Fruit fly (Drosophila melanogaster) whole organism, prepupa: ENCODE measurements around the gene yellow-f2.
A peak's percentile ranks its signal among the peaks of the same experiment; 100 is the strongest.

ENCODE experiments used
- CG11762 ChIP-seq: fragments of 200-800 bp; sonication (Bioruptor generic); optimal IDR thresholded peaks from 3 replicates; lab custom pipeline; 2016; ENCODE audit warnings: missing biosample characterization, missing genetic modification characterization; ENCODE audit not compliant: insufficient read depth
- CG11902 ChIP-seq: fragments of 200-800 bp; sonication (Bioruptor generic); optimal IDR thresholded peaks from 3 replicates; lab custom pipeline; 2016; ENCODE audit warnings: missing biosample characterization, missing genetic modification characterization
- CG15336 ChIP-seq: fragments of 200-800 bp; sonication (Bioruptor generic); IDR thresholded peaks from 2 replicates; pipeline ENCODE4 v1.3.6; 2022; ENCODE audit warnings: missing biosample characterization, missing genetic modification characterization
- CG1621 ChIP-seq: fragments of 200-800 bp; sonication (Bioruptor generic); optimal IDR thresholded peaks from 3 replicates; lab custom pipeline; 2018; ENCODE audit warnings: missing biosample characterization, mild to moderate bottlenecking, missing genetic modification characterization
- CG16779 ChIP-seq: fragments of 200-800 bp; sonication (Bioruptor generic); optimal IDR thresholded peaks from 3 replicates; lab custom pipeline; 2017; ENCODE audit warnings: missing biosample characterization, mild to moderate bottlenecking, missing genetic modification characterization
- CG3032 ChIP-seq: fragments of 200-800 bp; optimal IDR thresholded peaks from 2 replicates; lab custom pipeline; 2019; ENCODE audit warnings: missing biosample characterization, mild to moderate bottlenecking, missing genetic modification characterization, moderate library complexity
- CG31627 ChIP-seq: fragments of 200-800 bp; sonication (Bioruptor generic); optimal IDR thresholded peaks from 3 replicates; lab custom pipeline; 2016; ENCODE audit warnings: missing biosample characterization, missing genetic modification characterization
- CG34406 ChIP-seq: fragments of 200-800 bp; sonication (Bioruptor generic); optimal IDR thresholded peaks from 3 replicates; lab custom pipeline; 2016; ENCODE audit warnings: missing biosample characterization, missing genetic modification characterization
- CG3919 ChIP-seq: fragments of 200-800 bp; sonication (Bioruptor generic); optimal IDR thresholded peaks from 3 replicates; lab custom pipeline; 2016; ENCODE audit warnings: missing biosample characterization, missing genetic modification characterization
- CG6163 ChIP-seq: fragments of 200-800 bp; sonication (Bioruptor generic); IDR thresholded peaks from 3 replicates; pipeline ENCODE4 v1.3.6; 2022; ENCODE audit warnings: missing biosample characterization, missing genetic modification characterization
- CG6276 ChIP-seq: fragments of 200-800 bp; sonication (Bioruptor generic); optimal IDR thresholded peaks from 2 replicates; lab custom pipeline; 2017; ENCODE audit warnings: missing biosample characterization, mild to moderate bottlenecking, missing genetic modification characterization
- CG6808 ChIP-seq: fragments of 200-800 bp; sonication (Bioruptor generic); optimal IDR thresholded peaks from 3 replicates; lab custom pipeline; 2017; ENCODE audit warnings: missing biosample characterization, missing genetic modification characterization, mild to moderate bottlenecking, moderate library complexity, missing genetic modification reagents
- CG6854 ChIP-seq: fragments of 200-800 bp; sonication (Bioruptor generic); optimal IDR thresholded peaks from 2 replicates; lab custom pipeline; 2017; ENCODE audit warnings: missing biosample characterization, mild to moderate bottlenecking, missing genetic modification characterization
- CG8119 ChIP-seq: fragments of 200-800 bp; sonication (Bioruptor generic); IDR thresholded peaks from 3 replicates; pipeline ENCODE4 v1.3.6; 2022; ENCODE audit warnings: missing biosample characterization, missing genetic modification characterization
- CG8319 ChIP-seq: fragments of 200-800 bp; sonication (Bioruptor generic); optimal IDR thresholded peaks from 3 replicates; lab custom pipeline; 2016; ENCODE audit warnings: missing biosample characterization, missing genetic modification characterization
- CG8632 ChIP-seq: fragments of 200-800 bp; sonication (Bioruptor generic); optimal IDR thresholded peaks from 3 replicates; lab custom pipeline; 2016; ENCODE audit warnings: missing biosample characterization, missing genetic modification characterization
- CG9139 ChIP-seq: fragments of 200-800 bp; sonication (Bioruptor generic); optimal IDR thresholded peaks from 3 replicates; lab custom pipeline; 2017; ENCODE audit warnings: missing biosample characterization, mild to moderate bottlenecking, missing genetic modification characterization
- Eip75B ChIP-seq: fragments of 200-800 bp; sonication (Bioruptor generic); optimal IDR thresholded peaks from 3 replicates; lab custom pipeline; 2016; ENCODE audit warnings: missing biosample characterization, missing genetic modification characterization
- Gug ChIP-seq: fragments of 200-800 bp; sonication (Bioruptor generic); IDR thresholded peaks from 2 replicates; pipeline ENCODE4 v1.3.6; 2022; ENCODE audit warnings: missing biosample characterization, missing genetic modification characterization
- Hr38 ChIP-seq: sonication (Bioruptor generic); optimal IDR thresholded peaks from 2 replicates; lab custom pipeline; 2016; ENCODE audit warnings: missing biosample characterization, missing genetic modification characterization
- Hr39 ChIP-seq: fragments of 200-800 bp; sonication (Bioruptor generic); optimal IDR thresholded peaks from 2 replicates; lab custom pipeline; 2016; ENCODE audit warnings: missing biosample characterization, missing genetic modification characterization
- Hr4 ChIP-seq: fragments of 200-800 bp; sonication (Bioruptor generic); optimal IDR thresholded peaks from 3 replicates; lab custom pipeline; 2016; ENCODE audit warnings: missing biosample characterization, missing genetic modification characterization
- Lpt ChIP-seq: fragments of 200-800 bp; sonication (Bioruptor generic); optimal IDR thresholded peaks from 3 replicates; lab custom pipeline; 2016; ENCODE audit warnings: missing biosample characterization, missing genetic modification characterization
- Met ChIP-seq: fragments of 200-800 bp; sonication (Bioruptor generic); optimal IDR thresholded peaks from 3 replicates; lab custom pipeline; 2016; ENCODE audit warnings: missing biosample characterization, missing genetic modification characterization
- OdsH ChIP-seq: fragments of 200-800 bp; sonication (Bioruptor generic); optimal IDR thresholded peaks from 3 replicates; lab custom pipeline; 2016; ENCODE audit warnings: missing biosample characterization, missing genetic modification characterization
- Sox102F ChIP-seq: fragments of 200-800 bp; sonication (Bioruptor generic); optimal IDR thresholded peaks from 2 replicates; lab custom pipeline; 2016; ENCODE audit warnings: missing biosample characterization, mild to moderate bottlenecking, missing genetic modification characterization
- Sox15 ChIP-seq: fragments of 200-800 bp; sonication (Bioruptor generic); optimal IDR thresholded peaks from 3 replicates; lab custom pipeline; 2016; ENCODE audit warnings: missing biosample characterization, missing genetic modification characterization
- acj6 ChIP-seq: fragments of 200-800 bp; sonication (Bioruptor generic); optimal IDR thresholded peaks from 3 replicates; lab custom pipeline; 2016; ENCODE audit warnings: missing biosample characterization, missing genetic modification characterization
- cyc ChIP-seq: fragments of 200-800 bp; sonication (Bioruptor generic); optimal IDR thresholded peaks from 3 replicates; lab custom pipeline; 2016; ENCODE audit warnings: missing biosample characterization, missing genetic modification characterization
- dac ChIP-seq: fragments of 200-800 bp; sonication (Bioruptor generic); optimal IDR thresholded peaks from 2 replicates; lab custom pipeline; 2017; ENCODE audit warnings: missing biosample characterization, mild to moderate bottlenecking, missing genetic modification characterization
- dsx ChIP-seq: fragments of 200-800 bp; optimal IDR thresholded peaks from 3 replicates; lab custom pipeline; 2019; ENCODE audit warnings: missing biosample characterization, mild to moderate bottlenecking, missing genetic modification characterization, moderate library complexity; ENCODE audit not compliant: poor library complexity, severe bottlenecking
- eg ChIP-seq: fragments of 200-800 bp; sonication (Bioruptor generic); IDR thresholded peaks from 3 replicates; pipeline ENCODE4 v1.3.6; 2022; ENCODE audit warnings: missing biosample characterization, missing genetic modification characterization
- esn ChIP-seq: fragments of 200-800 bp; sonication (Bioruptor generic); optimal IDR thresholded peaks from 2 replicates; lab custom pipeline; 2016; ENCODE audit warnings: missing biosample characterization, mild to moderate bottlenecking, missing genetic modification characterization, moderate library complexity
- fd85E ChIP-seq: fragments of 200-800 bp; sonication (Bioruptor generic); optimal IDR thresholded peaks from 3 replicates; lab custom pipeline; 2016; ENCODE audit warnings: missing biosample characterization, missing genetic modification characterization
- fkh ChIP-seq: fragments of 200-800 bp; sonication (Bioruptor generic); optimal IDR thresholded peaks from 3 replicates; lab custom pipeline; 2017; ENCODE audit warnings: missing biosample characterization, mild to moderate bottlenecking, missing genetic modification characterization, moderate library complexity
- lz ChIP-seq: fragments of 200-800 bp; sonication (Bioruptor generic); optimal IDR thresholded peaks from 3 replicates; lab custom pipeline; 2016; ENCODE audit warnings: missing biosample characterization, missing genetic modification characterization
- net ChIP-seq: fragments of 200-800 bp; sonication (Bioruptor generic); optimal IDR thresholded peaks from 3 replicates; lab custom pipeline; 2016; ENCODE audit warnings: missing biosample characterization, missing genetic modification characterization
- pdm3 ChIP-seq: fragments of 200-800 bp; sonication (Bioruptor generic); optimal IDR thresholded peaks from 3 replicates; lab custom pipeline; 2016; ENCODE audit warnings: missing biosample characterization, missing genetic modification characterization
- salr ChIP-seq, 2 experiments: fragments of 200-800 bp; sonication (Bioruptor generic); optimal IDR thresholded peaks; 3 replicates each; lab custom pipeline; 2016 to 2018; ENCODE audit warnings: missing biosample characterization in 2 of 2, missing genetic modification characterization in 2 of 2, mild to moderate bottlenecking in 1 of 2
- spab ChIP-seq: fragments of 200-800 bp; sonication (Bioruptor generic); optimal IDR thresholded peaks from 2 replicates; lab custom pipeline; 2017; ENCODE audit warnings: missing biosample characterization, mild to moderate bottlenecking, missing genetic modification characterization, missing genetic modification reagents
- ss ChIP-seq, 2 experiments: fragments of 200-800 bp; sonication (Bioruptor generic); optimal IDR thresholded peaks; 2 replicates in 1 of 2; 3 replicates in 1 of 2; lab custom pipeline; 2017 to 2018; ENCODE audit warnings: mild to moderate bottlenecking in 2 of 2, missing biosample characterization in 2 of 2, missing genetic modification characterization in 2 of 2, moderate library complexity in 1 of 2
- topi ChIP-seq: fragments of 200-800 bp; sonication (Bioruptor generic); optimal IDR thresholded peaks from 3 replicates; lab custom pipeline; 2016; ENCODE audit warnings: missing biosample characterization, missing genetic modification characterization

The yellow-f2 gene

DNA sequence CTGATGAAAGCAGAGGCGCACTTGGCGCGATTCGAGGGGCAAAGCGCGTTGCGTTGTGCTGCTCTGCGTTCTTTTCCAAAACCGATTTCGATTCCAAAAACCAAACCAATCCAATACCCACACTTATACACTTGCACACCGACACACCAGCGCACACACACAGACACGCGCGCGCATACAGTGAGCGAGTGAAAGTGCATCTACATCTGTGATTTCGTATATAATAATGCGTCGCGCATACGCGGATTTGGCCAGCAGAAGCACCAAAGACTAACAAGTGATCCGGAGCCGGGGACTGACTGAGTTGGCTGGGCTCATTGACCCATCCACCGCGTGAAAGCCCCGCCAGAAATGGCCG, 3.3 kb upstream of the yellow-f2 start:
- peak; percentile 42 for TF ChIP-seq CG6854 (GFP tag; lab: Kevin White, UChicago)
- TF ChIP-seq CG6163 (GFP tag; lab: Robert Waterston, UW) = no peak
- no peak for TF ChIP-seq fkh (GFP tag; lab: Kevin White, UChicago)

DNA sequence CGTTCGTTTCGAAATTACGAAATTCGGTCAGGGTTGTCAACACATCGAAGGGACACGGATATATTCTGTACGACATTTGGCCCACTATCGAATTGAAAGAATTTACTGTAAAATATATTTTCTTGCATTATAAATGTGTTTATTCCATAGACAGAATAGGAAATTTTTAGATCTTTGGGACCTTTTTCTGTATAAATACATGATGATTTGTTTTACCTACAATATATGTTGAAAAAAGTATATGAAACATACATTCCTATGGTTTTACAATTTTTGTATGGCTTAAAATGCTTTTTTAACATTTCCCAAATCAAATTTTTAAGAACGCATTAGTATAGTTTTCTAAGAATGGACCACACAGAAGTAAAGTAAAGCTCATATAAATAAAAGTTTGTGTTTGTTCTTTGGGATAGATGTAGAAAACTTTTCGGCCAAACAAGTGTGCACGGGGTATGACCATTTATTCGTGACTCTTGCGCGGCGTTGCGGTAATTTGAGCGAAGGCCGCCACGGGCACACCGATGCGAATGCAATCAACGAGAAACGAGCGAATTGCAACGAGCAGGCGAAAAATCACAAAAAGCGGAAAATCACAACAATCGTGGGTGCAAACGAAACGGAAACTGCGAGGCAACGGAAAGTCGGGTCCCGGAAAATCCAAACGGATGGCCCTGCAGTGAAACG, 2.7 kb upstream of the yellow-f2 start, which contains the start of the genes CG17327, CG44194 and CG7518:
Gene CG17327, minus strand, starts transcription at position 177 of the 684 bp plus-strand sequence.
Gene CG44194, minus strand, starts transcription at position 177 of the 684 bp plus-strand sequence.
Gene CG7518, plus strand, starts transcription at position 540 of the 684 bp plus-strand sequence.
- TF ChIP-seq Eip75B (GFP tag; lab: Kevin White, UChicago) (no peak), CG1621 (tag; lab: Kevin White, UChicago) (no peak), net (no peak), CG31627 (peak; percentile 1), Lpt (GFP tag; lab: Kevin White, UChicago) (no peak), eg (GFP tag; lab: Robert Waterston, UW) (no peak), OdsH (no peak), Gug (no peak), pdm3 (no peak), dsx (no peak), CG3032 (tag; lab: Kevin White, UChicago) (peak; percentile 25), CG6808 (no peak), ss (GFP tag; optimal IDR thresholded peaks at IDR 0.05; lab: Kevin White, UChicago) (no peak), topi (GFP tag; lab: Kevin White, UChicago) (no peak), CG6163 (GFP tag; lab: Robert Waterston, UW) (no peak), cyc (peak; percentile 22), fkh (GFP tag; lab: Kevin White, UChicago) (no peak), dac (no peak), CG8119 (GFP tag; lab: Robert Waterston, UW) (no peak), fd85E (GFP tag; lab: Kevin White, UChicago) (no peak), acj6 (GFP tag; lab: Kevin White, UChicago) (no peak), CG8632 (GFP tag; lab: Kevin White, UChicago) (no peak), Sox102F (GFP tag; lab: Kevin White, UChicago) (no peak), CG15336 (GFP tag; lab: Robert Waterston, UW) (no peak), CG34406 (no peak), CG3919 (no peak), lz (GFP tag; lab: Kevin White, UChicago) (no peak), CG9139 (no peak), salr (GFP tag; optimal IDR thresholded peaks at IDR 0.05; lab: Kevin White, UChicago) (no peak), spab (GFP tag; lab: Kevin White, UChicago) (no peak), CG11762 (GFP tag; lab: Kevin White, UChicago) (no peak), Hr38 (GFP tag; lab: Kevin White, UChicago) (no peak), esn (GFP tag; lab: Kevin White, UChicago) (peak; percentile 27)

DNA sequence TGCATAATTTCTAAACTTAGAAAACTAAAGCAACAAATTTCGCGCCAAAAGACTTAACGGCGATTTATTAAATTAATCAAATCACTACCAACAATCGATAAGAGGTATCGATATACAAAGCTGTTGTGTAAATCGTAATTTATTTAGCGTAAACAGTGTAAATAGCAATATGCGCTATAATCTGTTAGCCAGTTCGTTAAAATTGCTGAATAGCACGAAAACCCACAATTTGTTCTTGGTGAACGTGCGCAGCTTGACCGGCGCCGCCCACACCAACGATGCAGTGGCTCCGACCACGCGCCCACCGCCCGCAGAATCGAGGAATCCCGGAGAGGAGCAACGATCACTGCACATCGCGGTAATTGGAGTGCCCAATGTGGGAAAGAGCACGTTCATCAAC, 575 bp upstream of the yellow-f2 start, which contains the start of gene CG7488:
Gene CG7488, plus strand, starts transcription at position 99 of the 400 bp plus-strand sequence.
- TF ChIP-seq CG8319 (GFP tag; lab: Kevin White, UChicago) (no peak), CG6163 (GFP tag; lab: Robert Waterston, UW) (no peak), Hr4 (no peak), CG31627 (no peak), CG8632 (GFP tag; lab: Kevin White, UChicago) (no peak), Eip75B (GFP tag; lab: Kevin White, UChicago) (no peak), Hr38 (GFP tag; lab: Kevin White, UChicago) (no peak), CG34406 (no peak), dsx (no peak), CG8119 (GFP tag; lab: Robert Waterston, UW) (no peak), pdm3 (no peak), Hr39 (GFP tag; lab: Kevin White, UChicago) (no peak), Met (GFP tag; lab: Kevin White, UChicago) (no peak), eg (GFP tag; lab: Robert Waterston, UW) (no peak), Sox15 (GFP tag; lab: Kevin White, UChicago) (no peak), CG16779 (no peak), CG11902 (GFP tag; lab: Kevin White, UChicago) (no peak), Gug (no peak), CG6276 (GFP tag; lab: Kevin White, UChicago) (no peak), esn (GFP tag; lab: Kevin White, UChicago) (no peak)
